Worm (Caenorhabditis elegans) whole organism, early embryonic: ENCODE data around the gene ets-5.

Experiments used
- B0310.2 ChIP-seq: sonication (generic microtip); optimal IDR thresholded peaks from 2 replicates; lab custom pipeline; 2016; ENCODE audit warnings: mild to moderate bottlenecking, missing genetic modification characterization, missing compliant biosample characterization
- F13C5.2 ChIP-seq: sonication (generic microtip); optimal IDR thresholded peaks from 2 replicates; lab custom pipeline; 2017; ENCODE audit warnings: mild to moderate bottlenecking, missing genetic modification characterization, inconsistent platforms, missing compliant biosample characterization
- aly-1 ChIP-seq: sonication (generic microtip); optimal IDR thresholded peaks from 2 replicates; lab custom pipeline; 2016; ENCODE audit warnings: missing genetic modification characterization, missing compliant biosample characterization
- ama-1 ChIP-seq: fragments of 150-350 bp; optimal IDR thresholded peaks from 2 replicates; lab custom pipeline; 2014
- ceh-13 ChIP-seq: fragments of 200-800 bp; sonication (Bioruptor generic); optimal IDR thresholded peaks from 2 replicates; lab custom pipeline; 2018; ENCODE audit warnings: mild to moderate bottlenecking, missing genetic modification characterization, missing compliant biosample characterization
- ceh-36 ChIP-seq: sonication (generic microtip); optimal IDR thresholded peaks from 2 replicates; lab custom pipeline; 2016; ENCODE audit warnings: missing genetic modification characterization, inconsistent platforms, missing compliant biosample characterization
- ets-7 ChIP-seq: sonication (generic microtip); optimal IDR thresholded peaks from 2 replicates; lab custom pipeline; 2016; ENCODE audit warnings: missing genotype, missing genetic modification characterization, missing compliant biosample characterization
- flt-1 ChIP-seq: fragments of 200-800 bp; sonication (Bioruptor generic); IDR thresholded peaks from 2 replicates; pipeline ENCODE4 v1.3.6; 2022; ENCODE audit warnings: missing genetic modification characterization, missing compliant biosample characterization
- hmbx-1 ChIP-seq: sonication (generic microtip); optimal IDR thresholded peaks from 2 replicates; lab custom pipeline; 2016; ENCODE audit warnings: mild to moderate bottlenecking, missing genetic modification characterization, missing compliant biosample characterization
- hmg-4 ChIP-seq: fragments of 200-800 bp; sonication (Bioruptor generic); optimal IDR thresholded peaks from 2 replicates; lab custom pipeline; 2018; ENCODE audit warnings: mild to moderate bottlenecking, missing genetic modification characterization, missing compliant biosample characterization
- hnd-1 ChIP-seq: sonication (generic microtip); optimal IDR thresholded peaks from 2 replicates; lab custom pipeline; 2016; ENCODE audit warnings: missing genetic modification characterization, missing compliant biosample characterization
- pes-1 ChIP-seq: fragments of 200-800 bp; sonication (Bioruptor generic); IDR thresholded peaks from 2 replicates; pipeline ENCODE4 v1.3.6; 2022; ENCODE audit warnings: missing genetic modification reagents, missing genetic modification characterization, missing compliant biosample characterization
- scrt-1 ChIP-seq: fragments of 200-800 bp; sonication (Bioruptor generic); IDR thresholded peaks from 2 replicates; pipeline ENCODE4 v1.3.6; 2022; ENCODE audit warnings: missing genetic modification characterization, missing compliant biosample characterization
- sea-1 ChIP-seq: fragments of 200-800 bp; sonication (Bioruptor generic); conservative IDR thresholded peaks from 2 replicates; pipeline ENCODE4 v1.3.6; 2022; ENCODE audit warnings: missing genetic modification characterization, missing compliant biosample characterization
- tbx-11 ChIP-seq: fragments of 200-800 bp; sonication (Bioruptor generic); IDR thresholded peaks from 2 replicates; pipeline ENCODE4 v1.3.6; 2022; ENCODE audit warnings: missing genetic modification characterization, missing compliant biosample characterization
- tbx-37 ChIP-seq: fragments of 200-800 bp; sonication (Bioruptor generic); conservative IDR thresholded peaks from 2 replicates; pipeline ENCODE4 v1.3.6; 2022; ENCODE audit warnings: missing genetic modification reagents, missing genetic modification characterization, missing compliant biosample characterization
- tra-4 ChIP-seq: sonication (generic microtip); optimal IDR thresholded peaks from 2 replicates; lab custom pipeline; 2017; ENCODE audit warnings: missing genetic modification characterization, missing compliant biosample characterization

Gene ets-5

ce11 chrX:5067796-5068195 is 16.5 kb downstream of the ets-5 start, which contains the start of gene clc-7:
Gene clc-7, plus strand, starts transcription at chrX:5068096.
- TF ChIP-seq pes-1 (GFP tag; lab: Robert Waterston, UW) (no peak), B0310.2 (tag; lab: Kevin White, UChicago) (no peak), tra-4 (no peak), tbx-11 (GFP tag; lab: Robert Waterston, UW) (no peak), hmg-4 (no peak), ceh-36 (tag; lab: Kevin White, UChicago) (no peak), ama-1 (lab: Kevin White, UChicago) (no peak), ets-7 (tag; lab: Kevin White, UChicago) (no peak), ceh-13 (GFP tag; lab: Kevin White, UChicago) (no peak), hmbx-1 (tag; lab: Kevin White, UChicago) (no peak), flt-1 (GFP tag; lab: Robert Waterston, UW) (no peak), F13C5.2 (no peak)

- TF ChIP-seq hmg-4: no peak
Observed at ce11 chrX:5066570-5066969, 17.8 kb downstream of the ets-5 start.

- TF ChIP-seq hmg-4 (peak; percentile 70), pes-1 (GFP tag; lab: Robert Waterston, UW) (no peak), ets-7 (tag; lab: Kevin White, UChicago) (no peak), aly-1 (tag; lab: Kevin White, UChicago) (peak; percentile 54), sea-1 (GFP tag; lab: Robert Waterston, UW) (0 out of 2 replicates have a peak, but pooled peaks have one; percentile 13), flt-1 (GFP tag; lab: Robert Waterston, UW) (no peak), hnd-1 (tag; lab: Kevin White, UChicago) (no peak), F13C5.2 (peak; percentile 80)
Observed at ce11 chrX:5063750-5064652, 20.3 kb downstream of the ets-5 start, which contains the start of gene C24H10.2. Gene C24H10.2, plus strand, starts transcription at chrX:5064602.

- TF ChIP-seq hmg-4 (no peak), aly-1 (tag; lab: Kevin White, UChicago) (no peak), F13C5.2 (no peak), tra-4 (no peak), sea-1 (GFP tag; lab: Robert Waterston, UW) (no peak), tbx-11 (GFP tag; lab: Robert Waterston, UW) (no peak), hmbx-1 (tag; lab: Kevin White, UChicago) (no peak), ets-7 (tag; lab: Kevin White, UChicago) (no peak), hnd-1 (tag; lab: Kevin White, UChicago) (no peak), B0310.2 (tag; lab: Kevin White, UChicago) (no peak), flt-1 (GFP tag; lab: Robert Waterston, UW) (no peak), ama-1 (lab: Kevin White, UChicago) (no peak), ceh-36 (tag; lab: Kevin White, UChicago) (no peak), pes-1 (GFP tag; lab: Robert Waterston, UW) (no peak), tbx-37 (no peak), scrt-1 (no peak), ceh-13 (GFP tag; lab: Kevin White, UChicago) (no peak)
Observed at ce11 chrX:5061763-5062162, 22.6 kb downstream of the ets-5 start.

ce11 chrX:5060756-5061155 is 23.6 kb downstream of the ets-5 start, which contains the start of gene C24H10.3:
Gene C24H10.3, plus strand, starts transcription at chrX:5061056.
- TF ChIP-seq hmg-4: no peak
- no peak for TF ChIP-seq hmbx-1 (tag; lab: Kevin White, UChicago)
- no peak for TF ChIP-seq tbx-37
- no peak for TF ChIP-seq ceh-36 (tag; lab: Kevin White, UChicago)
- TF ChIP-seq aly-1 (tag; lab: Kevin White, UChicago): no peak
- TF ChIP-seq tbx-11 (GFP tag; lab: Robert Waterston, UW): no peak
- no peak for TF ChIP-seq tra-4
- no peak for TF ChIP-seq pes-1 (GFP tag; lab: Robert Waterston, UW)
- TF ChIP-seq hnd-1 (tag; lab: Kevin White, UChicago): no peak
- no peak for TF ChIP-seq sea-1 (GFP tag; lab: Robert Waterston, UW)
- TF ChIP-seq F13C5.2: no peak
- no peak for TF ChIP-seq ets-7 (tag; lab: Kevin White, UChicago)
- no peak for TF ChIP-seq ceh-13 (GFP tag; lab: Kevin White, UChicago)

- TF ChIP-seq aly-1 (tag; lab: Kevin White, UChicago) (no peak), hmbx-1 (tag; lab: Kevin White, UChicago) (no peak), ceh-36 (tag; lab: Kevin White, UChicago) (no peak), ets-7 (tag; lab: Kevin White, UChicago) (no peak), sea-1 (GFP tag; lab: Robert Waterston, UW) (no peak), tra-4 (no peak), hmg-4 (no peak), F13C5.2 (no peak), pes-1 (GFP tag; lab: Robert Waterston, UW) (no peak), ama-1 (lab: Kevin White, UChicago) (no peak), tbx-11 (GFP tag; lab: Robert Waterston, UW) (no peak), ceh-13 (GFP tag; lab: Kevin White, UChicago) (no peak), scrt-1 (no peak), hnd-1 (tag; lab: Kevin White, UChicago) (no peak), tbx-37 (no peak), B0310.2 (tag; lab: Kevin White, UChicago) (no peak), flt-1 (GFP tag; lab: Robert Waterston, UW) (no peak)
Observed at ce11 chrX:5059163-5059562, 25.2 kb downstream of the ets-5 start, which contains the start of gene C24H10.4. Gene C24H10.4, minus strand, starts transcription at chrX:5059263.

- peak; percentile 60 for TF ChIP-seq ets-7 (tag; lab: Kevin White, UChicago)
- peak; percentile 71 for TF ChIP-seq aly-1 (tag; lab: Kevin White, UChicago)
- TF ChIP-seq F13C5.2: peak; percentile 61
- peak; percentile 85 for TF ChIP-seq hnd-1 (tag; lab: Kevin White, UChicago)
- peak; percentile 89 for TF ChIP-seq hmbx-1 (tag; lab: Kevin White, UChicago)
Observed at ce11 chrX:5056199-5056598, 28.1 kb downstream of the ets-5 start.
